Worm (Caenorhabditis elegans): ENCODE results near the gene hpo-9.
A peak's percentile ranks its signal among the peaks of the same experiment; 100 is the strongest.

hpo-9 gene

ce11 chrV:7237133-7237532 is 203 bp upstream of the hpo-9 start, which contains the start of gene hyls-1 (continued):
- TF ChIP-seq mdl-1 (tag; optimal IDR thresholded peaks at IDR 0.05) (peak in 1 of 2 experiments; percentile 77), lir-3 (tag; optimal IDR thresholded peaks at IDR 0.05; ENCODE audit: poor library complexity) (peak; percentile 74), C16A3.4 (tag; optimal IDR thresholded peaks at IDR 0.05) (peak; percentile 89), ztf-11 (tag; optimal IDR thresholded peaks at IDR 0.05) (peak in 1 of 2 experiments; percentile 51), lin-15B (tag; optimal IDR thresholded peaks at IDR 0.05) (peak; percentile 89), hlh-17 (GFP tag; optimal IDR thresholded peaks at IDR 0.05; ENCODE audit: borderline replicate concordance) (no peak), sptf-1 (tag; optimal IDR thresholded peaks at IDR 0.05) (no peak), aly-2 (tag; optimal IDR thresholded peaks at IDR 0.05) (peak; percentile 32), unc-30 (tag; optimal IDR thresholded peaks at IDR 0.05) (no peak), pqm-1 (tag; optimal IDR thresholded peaks at IDR 0.05) (no peak), fkh-4 (tag; optimal IDR thresholded peaks at IDR 0.05; ENCODE audit: borderline replicate concordance) (peak; percentile 28), elt-3 (tag; optimal IDR thresholded peaks at IDR 0.05) (peak in 2 of 6 experiments; percentile 65 to 85), nhr-77 (tag; optimal IDR thresholded peaks at IDR 0.05) (peak; percentile 59), nhr-71 (tag; optimal IDR thresholded peaks at IDR 0.05) (peak; percentile 92), skn-1 (tag; optimal IDR thresholded peaks at IDR 0.05) (peak; percentile 95), snu-23 (GFP tag; optimal IDR thresholded peaks at IDR 0.05) (peak; percentile 92), irx-1 (tag; optimal IDR thresholded peaks at IDR 0.05) (peak; percentile 86), ceh-8 (GFP tag; optimal IDR thresholded peaks at IDR 0.05) (peak; percentile 44), efl-3 (GFP tag; optimal IDR thresholded peaks at IDR 0.05) (no peak), nhr-19 (GFP tag; conservative IDR thresholded peaks at IDR 0.05) (peak; percentile 91), vab-15 (tag; optimal IDR thresholded peaks at IDR 0.05) (peak; percentile 2), unc-98 (GFP tag; IDR thresholded peaks at IDR 0.05) (no peak), C34B4.2 (tag; optimal IDR thresholded peaks at IDR 0.05) (no peak), mab-9 (GFP tag; IDR thresholded peaks at IDR 0.05) (no peak), sup-37 (GFP tag; optimal IDR thresholded peaks at IDR 0.05) (peak; percentile 35), ceh-63 (GFP tag; optimal IDR thresholded peaks at IDR 0.05) (no peak), ceh-88 (GFP tag; IDR thresholded peaks at IDR 0.05) (peak; percentile 74; the same call in 1 of the 2 replicates), zip-4 (GFP tag; optimal IDR thresholded peaks at IDR 0.05) (no peak), egl-13 (tag; optimal IDR thresholded peaks at IDR 0.05) (peak; percentile 69), elt-2 (tag; optimal IDR thresholded peaks at IDR 0.05) (peak; percentile 15), pag-3 (tag; optimal IDR thresholded peaks at IDR 0.05; ENCODE audit: borderline replicate concordance, insufficient read depth) (no peak), rnt-1 (tag; optimal IDR thresholded peaks at IDR 0.05) (peak; percentile 90), nhr-90 (tag; optimal IDR thresholded peaks at IDR 0.05; ENCODE audit: poor library complexity) (peak; percentile 89), unc-130 (tag; optimal IDR thresholded peaks at IDR 0.05) (peak; percentile 78), ces-1 (GFP tag; optimal IDR thresholded peaks at IDR 0.05) (no peak), dpl-1 (GFP tag; optimal IDR thresholded peaks at IDR 0.05) (peak; percentile 94 to 95 (median 95)), nhr-47 (tag; optimal IDR thresholded peaks at IDR 0.05) (peak; percentile 92), F16B12.6 (tag; optimal IDR thresholded peaks at IDR 0.05) (peak; percentile 40), nhr-84 (tag; optimal IDR thresholded peaks at IDR 0.05) (no peak), aha-1 (tag; optimal IDR thresholded peaks at IDR 0.05) (no peak), nhr-20 (tag; optimal IDR thresholded peaks at IDR 0.05) (peak; percentile 91), ceh-82 (tag; optimal IDR thresholded peaks at IDR 0.05) (peak; percentile 62 to 92 (median 77)), jun-1 (tag; optimal IDR thresholded peaks at IDR 0.05) (peak; percentile 64), fkh-8 (tag; optimal IDR thresholded peaks at IDR 0.05) (peak; percentile 68), tbx-2 (tag; optimal IDR thresholded peaks at IDR 0.05) (peak; percentile 88)
